Worm (Caenorhabditis elegans): ENCODE measurements around the gene C13A10.2.

C13A10.2 gene

ce11 chrII:1386478-1386877 lies 28.7 kb upstream of the C13A10.2 start, which contains the start of gene aat-7:
Gene aat-7, plus strand, starts transcription at chrII:1386870.
- TF ChIP-seq bed-1 (GFP tag; IDR thresholded peaks at IDR 0.05) (no peak), nhr-80 (tag; optimal IDR thresholded peaks at IDR 0.05) (peak; percentile 90)

ce11 chrII:1385280-1385679 lies 27.5 kb upstream of the C13A10.2 start, which contains the start of gene F54D12.7:
Gene F54D12.7, minus strand, starts transcription at chrII:1385380.
- no peak for TF ChIP-seq tbp1 (GFP tag; optimal IDR thresholded peaks at IDR 0.05)
- no peak for TF ChIP-seq ceh-91 (GFP tag; IDR thresholded peaks at IDR 0.05)
- no peak for TF ChIP-seq sdz-38 (tag; optimal IDR thresholded peaks at IDR 0.05)
- no peak for TF ChIP-seq ekl-4 (GFP tag; IDR thresholded peaks at IDR 0.05)
- TF ChIP-seq nfya-2 (GFP tag; IDR thresholded peaks at IDR 0.05), result no peak
- TF ChIP-seq nhr-90 (tag; optimal IDR thresholded peaks at IDR 0.05), result no peak
- TF ChIP-seq C17E4.6 (GFP tag; IDR thresholded peaks at IDR 0.05), result no peak
- TF ChIP-seq nhr-179 (tag; optimal IDR thresholded peaks at IDR 0.05), result no peak
- TF ChIP-seq aptf-2 (GFP tag; conservative IDR thresholded peaks at IDR 0.05), result no peak
- TF ChIP-seq hmg-20 (GFP tag; IDR thresholded peaks at IDR 0.05), result no peak
- no peak for TF ChIP-seq F22D6.2 (tag; optimal IDR thresholded peaks at IDR 0.05)
- no peak for TF ChIP-seq let-607 (tag; optimal IDR thresholded peaks at IDR 0.05)
- no peak for TF ChIP-seq Y95B8A.8 (GFP tag; IDR thresholded peaks at IDR 0.05)
- TF ChIP-seq attf-3 (GFP tag; conservative IDR thresholded peaks at IDR 0.05), result no peak
- no peak for TF ChIP-seq ztf-26 (tag; optimal IDR thresholded peaks at IDR 0.05)

ce11 chrII:1381618-1382017 lies 23.8 kb upstream of the C13A10.2 start, which contains the start of gene F54D12.9:
Gene F54D12.9, minus strand, starts transcription at chrII:1381718.
- no peak for TF ChIP-seq die-1 (tag; optimal IDR thresholded peaks at IDR 0.05)
- TF ChIP-seq F57C9.4 (tag; optimal IDR thresholded peaks at IDR 0.05), result no peak
- TF ChIP-seq ceh-100 (GFP tag; IDR thresholded peaks at IDR 0.05), result no peak
- TF ChIP-seq C17E4.6 (GFP tag; IDR thresholded peaks at IDR 0.05), result no peak
- no peak for TF ChIP-seq ceh-58 (GFP tag; IDR thresholded peaks at IDR 0.05)
- TF ChIP-seq Y95B8A.8 (GFP tag; IDR thresholded peaks at IDR 0.05), result no peak

ce11 chrII:1378259-1378658 lies 20.5 kb upstream of the C13A10.2 start, which contains the start of gene F54D12.10:
Gene F54D12.10, minus strand, starts transcription at chrII:1378359.
- TF ChIP-seq Y95B8A.8 (GFP tag; IDR thresholded peaks at IDR 0.05) (no peak), hmg-1.2 (GFP tag; IDR thresholded peaks at IDR 0.05) (no peak), ceh-27 (GFP tag; optimal IDR thresholded peaks at IDR 0.05) (no peak), ztf-3 (GFP tag; optimal IDR thresholded peaks at IDR 0.05) (no peak)

ce11 chrII:1376795-1377194 lies 19.0 kb upstream of the C13A10.2 start:
- peak; percentile 4 for TF ChIP-seq efl-1 (GFP tag; optimal IDR thresholded peaks at IDR 0.05)
- TF ChIP-seq snpc-3.4 (tag; optimal IDR thresholded peaks at IDR 0.05), result no peak
- TF ChIP-seq attf-3 (GFP tag; conservative IDR thresholded peaks at IDR 0.05), result peak; percentile 89

- no peak for TF ChIP-seq efl-1 (GFP tag; optimal IDR thresholded peaks at IDR 0.05)
- no peak for TF ChIP-seq rpc-1 (optimal IDR thresholded peaks at IDR 0.05)
- TF ChIP-seq rpc-1 (tag; optimal IDR thresholded peaks at IDR 0.05), result no peak
Observed at ce11 chrII:1375627-1376026, 17.8 kb upstream of the C13A10.2 start.

- TF ChIP-seq hmg-20 (GFP tag; IDR thresholded peaks at IDR 0.05) (no peak), F23B12.7 (tag; optimal IDR thresholded peaks at IDR 0.05; ENCODE audit: insufficient read depth) (no peak), ama-1 (optimal IDR thresholded peaks at IDR 0.05) (no peak), ama-1 (GFP tag; optimal IDR thresholded peaks at IDR 0.05) (no peak), mes-4 (tag; optimal IDR thresholded peaks at IDR 0.05) (no peak), egl-18 (GFP tag; IDR thresholded peaks at IDR 0.05) (no peak), efl-1 (GFP tag; optimal IDR thresholded peaks at IDR 0.05) (no peak), pbrm-1 (GFP tag; IDR thresholded peaks at IDR 0.05) (no peak), ztf-28 (GFP tag; IDR thresholded peaks at IDR 0.05) (no peak), D2030.7 (GFP tag; IDR thresholded peaks at IDR 0.05) (no peak), madf-8 (GFP tag; conservative IDR thresholded peaks at IDR 0.05) (no peak), mxl-1 (tag; optimal IDR thresholded peaks at IDR 0.05) (no peak), lin-35 (GFP tag; optimal IDR thresholded peaks at IDR 0.05) (no peak), ceh-100 (GFP tag; IDR thresholded peaks at IDR 0.05) (no peak), ztf-6 (GFP tag; IDR thresholded peaks at IDR 0.05) (no peak)
Observed at ce11 chrII:1374889-1375288, 17.1 kb upstream of the C13A10.2 start, which contains the start of gene rog-1. Gene rog-1, minus strand, starts transcription at chrII:1374989.
